Fruit fly (Drosophila melanogaster) whole organism, embryonic: ENCODE results near the gene Prx4.

Source experiments
- Ada2b ChIP-seq: fragments of 200-800 bp; sonication (Bioruptor generic); IDR thresholded peaks from 2 replicates; pipeline ENCODE4 v1.3.6; 2022; ENCODE audit warnings: missing biosample characterization, missing genetic modification characterization
- Atf6 ChIP-seq: fragments of 200-800 bp; sonication (Bioruptor generic); IDR thresholded peaks from 2 replicates; pipeline ENCODE4 v1.3.6; 2022; ENCODE audit warnings: missing biosample characterization, missing genetic modification characterization
- BEAF-32 ChIP-seq: fragments of 200-800 bp; sonication (Bioruptor generic); optimal IDR thresholded peaks from 3 replicates; lab custom pipeline; 2017; ENCODE audit warnings: missing biosample characterization, missing genetic modification characterization, mild to moderate bottlenecking, moderate library complexity, missing genetic modification reagents
- CG10321 ChIP-seq: fragments of 200-800 bp; sonication (Bioruptor generic); IDR thresholded peaks from 2 replicates; pipeline ENCODE4 v1.3.6; 2022; ENCODE audit warnings: missing biosample characterization, missing genetic modification characterization
- CG11093 ChIP-seq: fragments of 200-800 bp; sonication (Bioruptor generic); IDR thresholded peaks from 3 replicates; pipeline ENCODE4 v1.3.6; 2022; ENCODE audit warnings: missing biosample characterization, missing genetic modification characterization
- CG1233 ChIP-seq: fragments of 200-800 bp; sonication (Bioruptor generic); optimal IDR thresholded peaks from 4 replicates; lab custom pipeline; 2018; ENCODE audit warnings: missing biosample characterization, mild to moderate bottlenecking, missing genetic modification characterization
- CG14014 ChIP-seq: fragments of 200-800 bp; sonication (Bioruptor generic); IDR thresholded peaks from 2 replicates; pipeline ENCODE4 v1.3.6; 2022; ENCODE audit warnings: missing biosample characterization, missing genetic modification characterization
- CG14441 ChIP-seq: fragments of 200-800 bp; sonication (Bioruptor generic); IDR thresholded peaks from 2 replicates; pipeline ENCODE4 v1.3.6; 2022; ENCODE audit warnings: missing biosample characterization, missing genetic modification characterization
- CG16779 ChIP-seq: fragments of 200-800 bp; sonication (Bioruptor generic); IDR thresholded peaks from 2 replicates; pipeline ENCODE4 v1.3.6; 2022; ENCODE audit warnings: missing biosample characterization, missing genetic modification characterization
- CG17385 ChIP-seq: fragments of 200-800 bp; sonication (Bioruptor generic); optimal IDR thresholded peaks from 3 replicates; lab custom pipeline; 2018; ENCODE audit warnings: missing biosample characterization, mild to moderate bottlenecking, missing genetic modification characterization
- CG17912 ChIP-seq: fragments of 200-800 bp; sonication (Bioruptor generic); optimal IDR thresholded peaks from 2 replicates; lab custom pipeline; 2018; ENCODE audit warnings: missing biosample characterization, mild to moderate bottlenecking, missing genetic modification characterization
- CG1792 ChIP-seq: fragments of 200-800 bp; sonication (Bioruptor generic); optimal IDR thresholded peaks from 2 replicates; lab custom pipeline; 2016; ENCODE audit warnings: missing biosample characterization, missing genetic modification characterization
- CG18619 ChIP-seq: fragments of 200-800 bp; sonication (Bioruptor generic); optimal IDR thresholded peaks from 3 replicates; lab custom pipeline; 2017; ENCODE audit warnings: missing biosample characterization, mild to moderate bottlenecking, missing genetic modification characterization
- CG30020 ChIP-seq: fragments of 200-800 bp; optimal IDR thresholded peaks from 2 replicates; lab custom pipeline; 2019; ENCODE audit warnings: missing biosample characterization, mild to moderate bottlenecking, missing genetic modification characterization, moderate library complexity
- CG31388 ChIP-seq: fragments of 200-800 bp; sonication (Bioruptor generic); optimal IDR thresholded peaks from 2 replicates; lab custom pipeline; 2016; ENCODE audit warnings: missing biosample characterization, missing genetic modification characterization
- CG33557 ChIP-seq: fragments of 200-800 bp; sonication (Bioruptor generic); optimal IDR thresholded peaks from 2 replicates; lab custom pipeline; 2019; ENCODE audit warnings: missing biosample characterization, mild to moderate bottlenecking, missing genetic modification characterization, moderate library complexity
- CG4854 ChIP-seq: fragments of 200-800 bp; sonication (Bioruptor generic); optimal IDR thresholded peaks from 2 replicates; lab custom pipeline; 2016; ENCODE audit warnings: missing biosample characterization, missing genetic modification characterization, inconsistent platforms
- CG6254 ChIP-seq: fragments of 200-800 bp; sonication (Bioruptor generic); optimal IDR thresholded peaks from 3 replicates; lab custom pipeline; 2017; ENCODE audit warnings: mild to moderate bottlenecking, missing biosample characterization, missing genetic modification reagents, missing genetic modification characterization
- CG6654 ChIP-seq: fragments of 200-800 bp; sonication (Bioruptor generic); optimal IDR thresholded peaks from 2 replicates; lab custom pipeline; 2017; ENCODE audit warnings: missing biosample characterization, mild to moderate bottlenecking, missing genetic modification characterization
- CG7745 ChIP-seq: fragments of 200-800 bp; sonication (Bioruptor generic); optimal IDR thresholded peaks from 2 replicates; lab custom pipeline; 2018; ENCODE audit warnings: missing biosample characterization, mild to moderate bottlenecking, missing genetic modification characterization, moderate library complexity
- CG7786 ChIP-seq: fragments of 200-800 bp; sonication (Bioruptor generic); optimal IDR thresholded peaks from 2 replicates; lab custom pipeline; 2016; ENCODE audit warnings: missing biosample characterization, missing genetic modification characterization
- CG8388 ChIP-seq: fragments of 200-800 bp; sonication (Bioruptor generic); optimal IDR thresholded peaks from 2 replicates; lab custom pipeline; 2019; ENCODE audit warnings: missing biosample characterization, mild to moderate bottlenecking, missing genetic modification characterization, moderate library complexity
- Chrac-16 ChIP-seq: fragments of 200-800 bp; sonication (Bioruptor generic); optimal IDR thresholded peaks from 3 replicates; lab custom pipeline; 2016; ENCODE audit warnings: missing biosample characterization, missing genetic modification characterization
- Dfd ChIP-seq, 2 experiments: fragments of >200 bp; optimal IDR thresholded peaks; 2 replicates each; lab custom pipeline; 2017; ENCODE audit warnings: missing biosample characterization in 2 of 2, missing genetic modification characterization in 2 of 2
- Dp ChIP-seq: fragments of 200-800 bp; sonication (Bioruptor generic); optimal IDR thresholded peaks from 2 replicates; lab custom pipeline; 2018; ENCODE audit warnings: missing biosample characterization, mild to moderate bottlenecking, missing genetic modification characterization, moderate library complexity
- Hr39 ChIP-seq: fragments of >200 bp; optimal IDR thresholded peaks from 2 replicates; lab custom pipeline; 2017
- Lhr ChIP-seq: fragments of 200-800 bp; sonication (Bioruptor generic); optimal IDR thresholded peaks from 3 replicates; lab custom pipeline; 2017; ENCODE audit warnings: mild to moderate bottlenecking, missing biosample characterization, missing genetic modification reagents, missing genetic modification characterization
- Lpt ChIP-seq: fragments of >200 bp; optimal IDR thresholded peaks from 2 replicates; lab custom pipeline; 2018; ENCODE audit warnings: missing biosample characterization, missing genetic modification characterization
- MTF-1 ChIP-seq: fragments of 200-800 bp; sonication (Bioruptor generic); optimal IDR thresholded peaks from 2 replicates; lab custom pipeline; 2018; ENCODE audit warnings: missing biosample characterization, mild to moderate bottlenecking, missing genetic modification characterization, borderline replicate concordance
- Sox100B ChIP-seq: fragments of 200-800 bp; sonication (Bioruptor generic); optimal IDR thresholded peaks from 3 replicates; lab custom pipeline; 2018; ENCODE audit warnings: missing biosample characterization, mild to moderate bottlenecking, missing genetic modification characterization
- Sox102F ChIP-seq: fragments of 200-800 bp; sonication (Bioruptor generic); optimal IDR thresholded peaks from 2 replicates; lab custom pipeline; 2018; ENCODE audit warnings: missing biosample characterization, mild to moderate bottlenecking, missing genetic modification characterization, moderate library complexity
- Spps ChIP-seq: fragments of 200-800 bp; sonication (Bioruptor generic); optimal IDR thresholded peaks from 2 replicates; lab custom pipeline; 2018; ENCODE audit warnings: missing biosample characterization, mild to moderate bottlenecking, missing genetic modification characterization
- ac ChIP-seq: fragments of 200-800 bp; sonication (Bioruptor generic); optimal IDR thresholded peaks from 3 replicates; lab custom pipeline; 2017; ENCODE audit warnings: missing biosample characterization, mild to moderate bottlenecking, missing genetic modification characterization
- ash1 ChIP-seq: fragments of 200-800 bp; sonication (Bioruptor generic); optimal IDR thresholded peaks from 2 replicates; lab custom pipeline; 2018; ENCODE audit warnings: missing biosample characterization, mild to moderate bottlenecking, missing genetic modification characterization
- bbx ChIP-seq: fragments of 200-800 bp; sonication (Bioruptor generic); IDR thresholded peaks from 2 replicates; pipeline ENCODE4 v1.3.6; 2022; ENCODE audit warnings: missing biosample characterization, missing genetic modification characterization; ENCODE audit not compliant: partially characterized antibody
- bowl ChIP-seq: fragments of 200-800 bp; sonication (Bioruptor generic); IDR thresholded peaks from 2 replicates; pipeline ENCODE4 v1.3.6; 2022; ENCODE audit warnings: missing biosample characterization, missing genetic modification characterization
- cad ChIP-seq: fragments of >200 bp; optimal IDR thresholded peaks from 2 replicates; lab custom pipeline; 2017; ENCODE audit warnings: missing biosample characterization, missing genetic modification characterization
- chif ChIP-seq, 2 experiments: fragments of 200-800 bp; sonication (Bioruptor generic); optimal IDR thresholded peaks; 3 replicates each; lab custom pipeline; 2016; ENCODE audit warnings: missing biosample characterization in 2 of 2, missing genetic modification characterization in 2 of 2
- danr ChIP-seq: fragments of 200-800 bp; sonication (Bioruptor generic); IDR thresholded peaks from 2 replicates; pipeline ENCODE4 v1.3.6; 2022; ENCODE audit warnings: missing biosample characterization, missing genetic modification characterization
- dati ChIP-seq: fragments of 200-800 bp; sonication (Bioruptor generic); IDR thresholded peaks from 2 replicates; pipeline ENCODE4 v1.3.6; 2022; ENCODE audit warnings: missing biosample characterization, missing genetic modification characterization
- gcm2 ChIP-seq: fragments of 200-800 bp; sonication (Bioruptor generic); optimal IDR thresholded peaks from 2 replicates; lab custom pipeline; 2016; ENCODE audit warnings: missing biosample characterization, missing genetic modification characterization
- ham ChIP-seq: fragments of 200-800 bp; sonication (Bioruptor generic); IDR thresholded peaks from 2 replicates; pipeline ENCODE4 v1.3.6; 2022; ENCODE audit warnings: missing biosample characterization, missing genetic modification characterization
- jigr1 ChIP-seq: fragments of 200-800 bp; sonication (Bioruptor generic); IDR thresholded peaks from 3 replicates; pipeline ENCODE4 v1.3.6; 2022; ENCODE audit warnings: missing biosample characterization, missing genetic modification characterization
- jumu ChIP-seq: fragments of 200-800 bp; sonication (Bioruptor generic); optimal IDR thresholded peaks from 3 replicates; lab custom pipeline; 2016; ENCODE audit warnings: missing biosample characterization, missing genetic modification characterization
- phol ChIP-seq: fragments of 200-800 bp; sonication (Bioruptor generic); optimal IDR thresholded peaks from 3 replicates; lab custom pipeline; 2018; ENCODE audit warnings: missing biosample characterization, mild to moderate bottlenecking, missing genetic modification characterization, moderate library complexity
- pzg ChIP-seq: fragments of 200-800 bp; sonication (Bioruptor generic); optimal IDR thresholded peaks from 3 replicates; lab custom pipeline; 2018; ENCODE audit warnings: missing biosample characterization, mild to moderate bottlenecking, missing genetic modification characterization, moderate library complexity
- seq ChIP-seq: fragments of 200-800 bp; sonication (Bioruptor generic); IDR thresholded peaks from 2 replicates; pipeline ENCODE4 v1.3.6; 2022; ENCODE audit warnings: missing biosample characterization, missing genetic modification characterization
- sisA ChIP-seq: fragments of 200-800 bp; sonication (Bioruptor generic); IDR thresholded peaks from 2 replicates; pipeline ENCODE4 v1.3.6; 2022; ENCODE audit warnings: missing biosample characterization, missing genetic modification characterization
- tio ChIP-seq: fragments of 200-800 bp; sonication (Bioruptor generic); optimal IDR thresholded peaks from 2 replicates; lab custom pipeline; 2017; ENCODE audit warnings: missing biosample characterization, missing genetic modification characterization, inconsistent platforms
- trh ChIP-seq: fragments of 200-800 bp; sonication (Bioruptor generic); optimal IDR thresholded peaks from 2 replicates; lab custom pipeline; 2016; ENCODE audit warnings: missing biosample characterization, missing genetic modification characterization

Prx4 gene

dm6 chr3L:3080084-3080994, 38.2 kb downstream of the Prx4 start (continued):
- TF ChIP-seq phol (peak; percentile 48), ac (GFP tag; lab: Kevin White, UChicago) (no peak), seq (GFP tag; lab: Robert Waterston, UW) (no peak), bowl (no peak), CG30020 (tag; lab: Kevin White, UChicago) (no peak), sisA (GFP tag; lab: Robert Waterston, UW) (no peak), CG14441 (GFP tag; lab: Robert Waterston, UW) (peak; percentile 57), MTF-1 (GFP tag; lab: Kevin White, UChicago) (peak; percentile 25), CG6654 (peak; percentile 95), CG33557 (GFP tag; lab: Kevin White, UChicago) (no peak), Dp (no peak), danr (GFP tag; lab: Robert Waterston, UW) (no peak), ash1 (GFP tag; lab: Kevin White, UChicago) (no peak), Sox102F (GFP tag; lab: Kevin White, UChicago) (peak; percentile 38), CG4854 (no peak), CG16779 (no peak), tio (GFP tag; lab: Kevin White, UChicago) (no peak), dati (GFP tag; lab: Robert Waterston, UW) (no peak), pzg (GFP tag; lab: Kevin White, UChicago) (no peak), Hr39 (lab: Kevin White, UChicago) (no peak), Ada2b (peak; percentile 33; the same call in 1 of the 2 replicates), Spps (tag; lab: Kevin White, UChicago) (no peak), chif (GFP tag; optimal IDR thresholded peaks at IDR 0.05; lab: Kevin White, UChicago) (peak in 1 of 2 experiments; percentile 1), trh (GFP tag; lab: Kevin White, UChicago) (no peak), CG14014 (GFP tag; lab: Robert Waterston, UW) (0 out of 2 replicates have a peak, but pooled peaks have one; percentile 45), Dfd (GFP tag; optimal IDR thresholded peaks at IDR 0.05; lab: Kevin White, UChicago) (no peak), CG7745 (tag; lab: Kevin White, UChicago) (no peak), CG10321 (GFP tag; lab: Robert Waterston, UW) (no peak), CG17912 (GFP tag; lab: Kevin White, UChicago) (no peak), Atf6 (GFP tag; lab: Robert Waterston, UW) (0 out of 2 replicates have a peak, but pooled peaks have one; percentile 20), CG6254 (GFP tag; lab: Kevin White, UChicago) (no peak), Chrac-16 (GFP tag; lab: Kevin White, UChicago) (no peak), CG1792 (GFP tag; lab: Kevin White, UChicago) (peak; percentile 37), CG8388 (GFP tag; lab: Kevin White, UChicago) (no peak), Sox100B (GFP tag; lab: Kevin White, UChicago) (peak; percentile 38), Lhr (GFP tag; lab: Kevin White, UChicago) (no peak), CG11093 (GFP tag; lab: Robert Waterston, UW) (no peak; the same call in 2 of the 3 replicates), CG17385 (GFP tag; lab: Kevin White, UChicago) (no peak), gcm2 (GFP tag; lab: Kevin White, UChicago) (no peak), bbx (GFP tag; lab: Robert Waterston, UW) (no peak), cad (no peak), CG31388 (GFP tag; lab: Kevin White, UChicago) (no peak), jumu (GFP tag; lab: Kevin White, UChicago) (no peak), CG1233 (GFP tag; lab: Kevin White, UChicago) (peak; percentile 7), CG18619 (GFP tag; lab: Kevin White, UChicago) (no peak), jigr1 (GFP tag; lab: Robert Waterston, UW) (no peak), CG7786 (GFP tag; lab: Kevin White, UChicago) (no peak), ham (GFP tag; lab: Robert Waterston, UW) (no peak), BEAF-32 (GFP tag; lab: Kevin White, UChicago) (no peak), Lpt (no peak)
